Fruit fly (Drosophila melanogaster): ENCODE measurements around the gene CG4229.

Gene CG4229

DNA sequence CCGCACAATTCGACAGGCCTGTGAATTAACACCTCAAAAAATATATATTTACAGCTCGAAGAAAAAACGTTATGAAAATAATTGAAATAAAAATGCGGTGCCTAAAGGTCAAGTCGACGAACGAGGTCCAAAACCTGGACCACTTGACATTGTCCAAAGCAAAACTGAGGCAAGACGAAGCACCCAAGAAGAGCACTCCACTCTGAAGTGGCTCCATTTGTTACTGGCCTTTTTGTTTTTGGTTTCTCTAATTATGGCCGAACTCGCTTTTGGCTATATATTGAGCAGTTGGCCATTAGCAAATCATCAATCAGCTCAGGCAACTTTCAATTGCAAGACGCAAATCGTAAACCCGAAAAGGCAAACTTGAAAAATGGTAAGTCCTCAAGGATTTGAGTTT lies at the start of gene CG4229:
Gene CG4229 (plus strand): TSS at position 301 of the 400 bp plus-strand sequence.
- TF ChIP-seq CG8159 (tag; optimal IDR thresholded peaks at IDR 0.05) (no peak), D1 (tag; optimal IDR thresholded peaks at IDR 0.05) (no peak), CG13204 (GFP tag; optimal IDR thresholded peaks at IDR 0.05) (no peak), CG9948 (tag; optimal IDR thresholded peaks at IDR 0.05) (no peak), rn (GFP tag; IDR thresholded peaks at IDR 0.05) (no peak), CG8301 (tag; optimal IDR thresholded peaks at IDR 0.05) (no peak), CG15710 (tag; optimal IDR thresholded peaks at IDR 0.05) (no peak), CG10348 (GFP tag; IDR thresholded peaks at IDR 0.05) (no peak), Pif1B (GFP tag; optimal IDR thresholded peaks at IDR 0.05) (no peak), Ets98B (GFP tag; IDR thresholded peaks at IDR 0.05) (no peak), gl (tag; optimal IDR thresholded peaks at IDR 0.05) (no peak), CG32121 (GFP tag; IDR thresholded peaks at IDR 0.05) (no peak)

DNA sequence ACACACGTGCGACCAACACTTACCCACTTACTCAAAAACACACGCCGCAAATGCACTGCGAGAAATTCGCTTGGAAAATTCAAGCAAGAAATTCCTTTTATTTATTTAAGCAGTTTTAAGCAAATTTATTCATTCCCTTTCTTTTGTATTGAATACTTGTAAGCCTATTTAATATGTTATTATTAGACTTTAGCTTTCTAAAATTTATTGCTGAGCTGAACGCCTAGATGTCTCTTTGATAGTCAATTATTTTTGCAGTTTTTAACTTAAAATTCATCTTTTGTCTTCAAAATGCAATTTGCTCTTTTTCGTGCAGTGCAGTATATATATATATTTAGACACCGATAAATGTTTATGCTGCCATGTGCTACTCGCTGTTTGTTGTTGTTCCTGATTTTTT lies 22.7 kb upstream of the CG4229 start:
- TF ChIP-seq CG14655 (GFP tag; optimal IDR thresholded peaks at IDR 0.05): peak; percentile 17
- TF ChIP-seq CG8301 (tag; optimal IDR thresholded peaks at IDR 0.05): peak; percentile 28
- TF ChIP-seq fd96Ca (GFP tag; IDR thresholded peaks at IDR 0.05): no peak
- peak; percentile 38 for TF ChIP-seq CG8159 (tag; optimal IDR thresholded peaks at IDR 0.05)

DNA sequence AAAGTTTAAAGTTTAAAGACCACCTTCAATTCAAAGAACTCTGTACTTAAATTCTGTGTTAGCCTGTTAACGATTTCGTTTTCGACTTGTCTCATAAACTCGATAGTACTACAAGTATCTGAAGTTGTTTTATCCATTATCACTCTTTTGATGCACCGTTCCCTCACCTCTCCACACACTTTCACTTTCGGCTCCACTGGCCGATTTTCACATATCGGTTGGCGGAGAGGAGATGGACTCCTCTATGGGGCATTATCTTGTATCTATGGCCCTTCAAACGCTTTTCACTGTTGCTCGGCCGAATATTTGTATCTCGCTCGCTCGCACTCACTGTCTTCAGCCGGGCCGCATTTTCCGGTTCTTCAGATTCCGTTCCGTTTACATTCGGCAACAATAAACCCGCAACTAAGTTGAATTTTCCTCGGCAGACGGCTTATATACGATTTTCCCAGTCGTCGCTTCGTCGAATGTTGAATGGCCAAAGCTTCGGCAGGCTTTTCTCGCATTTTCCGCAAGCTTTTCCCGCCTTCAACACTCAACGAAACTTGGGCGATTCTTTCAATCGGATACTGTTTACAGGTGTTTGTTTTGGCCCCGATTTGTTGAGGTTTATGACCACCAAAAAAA lies 13.5 kb upstream of the CG4229 start, which contains the start of gene CG43373:
Gene CG43373 (minus strand): TSS at position 373 of the 627 bp plus-strand sequence.
- TF ChIP-seq Ets98B (GFP tag; IDR thresholded peaks at IDR 0.05) (no peak), fd96Ca (GFP tag; IDR thresholded peaks at IDR 0.05) (0 out of 3 replicates have a peak, but pooled peaks have one; percentile 17), Pif1B (GFP tag; optimal IDR thresholded peaks at IDR 0.05) (no peak), CG13204 (GFP tag; optimal IDR thresholded peaks at IDR 0.05) (no peak), CG14655 (GFP tag; optimal IDR thresholded peaks at IDR 0.05) (no peak), CG8301 (tag; optimal IDR thresholded peaks at IDR 0.05) (no peak)

DNA sequence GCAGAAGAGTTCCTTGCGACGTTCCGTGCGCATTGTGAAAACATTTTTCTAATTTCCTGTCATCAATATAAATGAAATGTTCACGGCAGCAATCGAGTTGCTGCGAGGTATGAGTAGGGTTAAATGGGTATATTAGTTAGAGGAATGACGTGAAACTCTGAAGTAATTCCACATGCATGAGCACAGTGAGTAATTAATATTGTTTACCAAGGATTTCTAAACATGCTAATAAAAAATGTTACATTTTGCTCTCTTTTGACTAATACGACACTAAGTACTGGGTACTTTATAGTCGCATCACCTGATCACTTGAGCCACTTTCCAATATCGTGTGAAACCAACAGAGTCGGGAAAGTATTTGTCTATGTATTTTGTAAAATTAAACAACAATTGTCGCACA lies 12.4 kb upstream of the CG4229 start:
- TF ChIP-seq Pif1B (GFP tag; optimal IDR thresholded peaks at IDR 0.05): no peak
- no peak for TF ChIP-seq CG8159 (tag; optimal IDR thresholded peaks at IDR 0.05)

DNA sequence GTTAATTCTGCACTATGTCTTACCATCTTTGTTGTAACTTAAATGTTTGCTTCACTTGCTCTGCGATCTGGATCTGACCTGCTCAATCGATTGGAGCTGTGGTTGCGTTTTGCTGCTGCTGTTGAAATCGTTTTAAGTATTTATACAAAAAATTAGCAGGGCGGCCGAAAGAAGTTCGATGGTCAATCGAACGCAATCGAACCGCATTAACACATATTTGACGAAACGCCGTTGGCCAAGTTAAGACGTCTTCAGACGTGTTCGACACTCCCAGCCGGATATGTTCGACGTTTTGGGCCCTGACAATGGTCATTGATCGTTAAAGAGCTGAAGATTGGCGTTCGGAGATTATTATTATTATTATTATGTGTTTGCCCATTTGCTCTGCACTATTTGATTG lies 11.1 kb upstream of the CG4229 start, which contains the start of gene CG13033:
Gene CG13033 (minus strand): TSS at position 118 of the 400 bp plus-strand sequence.
- TF ChIP-seq CG34367 (tag; optimal IDR thresholded peaks at IDR 0.05) (no peak), CG9948 (tag; optimal IDR thresholded peaks at IDR 0.05) (no peak), CG8301 (tag; optimal IDR thresholded peaks at IDR 0.05) (no peak), D1 (tag; optimal IDR thresholded peaks at IDR 0.05) (no peak), fd96Ca (GFP tag; IDR thresholded peaks at IDR 0.05) (no peak), CG8159 (tag; optimal IDR thresholded peaks at IDR 0.05) (no peak), gl (tag; optimal IDR thresholded peaks at IDR 0.05) (no peak), CG14655 (GFP tag; optimal IDR thresholded peaks at IDR 0.05) (no peak), CG4496 (GFP tag; IDR thresholded peaks at IDR 0.05) (no peak), CG12605 (GFP tag; IDR thresholded peaks at IDR 0.05) (no peak), CG15710 (tag; optimal IDR thresholded peaks at IDR 0.05) (no peak), Ets98B (GFP tag; IDR thresholded peaks at IDR 0.05) (no peak)

DNA sequence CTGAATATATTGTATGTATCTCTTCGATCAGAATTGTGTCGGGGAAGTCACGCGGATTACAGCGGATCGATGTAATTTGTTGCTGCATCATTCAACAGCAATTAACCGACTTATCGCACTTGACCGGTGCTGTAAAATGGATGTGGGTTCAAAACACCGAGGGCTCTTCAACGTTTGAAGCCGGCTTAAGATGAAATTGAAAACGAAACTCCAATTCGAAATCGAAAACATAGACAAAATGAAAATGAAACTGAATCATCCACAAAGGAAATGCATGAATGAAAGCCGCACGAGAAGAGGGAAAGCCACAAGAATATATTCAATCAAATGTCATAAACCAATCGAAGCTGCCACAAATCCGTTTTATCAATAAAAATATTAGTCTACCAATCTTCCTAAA lies 10.5 kb upstream of the CG4229 start:
- TF ChIP-seq CG9948 (tag; optimal IDR thresholded peaks at IDR 0.05) (no peak), CG13204 (GFP tag; optimal IDR thresholded peaks at IDR 0.05) (no peak), Ets98B (GFP tag; IDR thresholded peaks at IDR 0.05) (no peak), CG8159 (tag; optimal IDR thresholded peaks at IDR 0.05) (no peak), CG17806 (tag; optimal IDR thresholded peaks at IDR 0.05) (no peak), Snoo (tag; optimal IDR thresholded peaks at IDR 0.05) (no peak), rn (GFP tag; IDR thresholded peaks at IDR 0.05) (no peak), CG32121 (GFP tag; IDR thresholded peaks at IDR 0.05) (no peak), D1 (tag; optimal IDR thresholded peaks at IDR 0.05) (no peak)

DNA sequence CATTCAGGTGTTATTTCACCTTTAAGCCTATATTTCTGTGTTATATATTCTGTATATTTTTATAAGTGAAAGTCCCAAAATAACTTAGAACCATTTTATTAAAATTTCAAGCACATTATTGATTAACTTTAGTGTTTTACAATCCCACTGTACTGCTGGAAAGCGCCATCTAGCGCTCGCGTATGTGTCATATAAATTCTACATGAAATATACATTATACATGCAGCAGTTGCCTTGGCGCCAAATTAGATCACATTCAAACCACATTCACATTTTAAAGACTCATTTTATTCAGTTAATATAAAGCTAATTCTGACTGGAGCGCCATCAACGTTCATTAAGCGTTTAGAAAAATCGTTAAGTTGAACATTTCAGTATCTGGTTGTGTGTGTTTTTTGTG lies 6.7 kb downstream of the CG4229 start:
- TF ChIP-seq CG15710 (tag; optimal IDR thresholded peaks at IDR 0.05) (no peak), Snoo (tag; optimal IDR thresholded peaks at IDR 0.05) (no peak)

DNA sequence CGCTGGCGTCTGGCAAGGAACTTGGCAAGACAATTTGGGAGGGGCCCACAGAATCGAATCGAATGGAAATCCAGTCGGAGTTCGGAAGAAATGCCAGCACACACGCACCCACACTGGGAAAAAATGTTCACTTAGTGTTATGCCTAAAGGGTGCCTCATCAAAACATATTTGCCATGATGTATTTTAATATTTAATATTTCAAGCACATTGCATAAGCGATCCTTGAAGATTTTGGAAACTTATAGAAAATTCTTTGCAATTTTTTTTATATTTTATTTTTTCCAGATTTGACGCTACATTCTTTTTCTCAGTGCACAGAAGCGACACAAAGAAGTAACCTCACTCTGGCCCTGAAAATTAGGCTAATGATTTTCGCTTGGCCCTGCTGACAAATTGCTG lies 9.5 kb downstream of the CG4229 start:
- no peak for TF ChIP-seq CG12605 (GFP tag; IDR thresholded peaks at IDR 0.05)
- TF ChIP-seq CG14655 (GFP tag; optimal IDR thresholded peaks at IDR 0.05): no peak
- no peak for TF ChIP-seq CG32121 (GFP tag; IDR thresholded peaks at IDR 0.05)
- no peak for TF ChIP-seq CG8301 (tag; optimal IDR thresholded peaks at IDR 0.05)
- no peak for TF ChIP-seq gl (tag; optimal IDR thresholded peaks at IDR 0.05)
- TF ChIP-seq CG10348 (GFP tag; IDR thresholded peaks at IDR 0.05): no peak
- no peak for TF ChIP-seq CG17806 (tag; optimal IDR thresholded peaks at IDR 0.05)
- no peak for TF ChIP-seq D1 (tag; optimal IDR thresholded peaks at IDR 0.05)
- no peak for TF ChIP-seq Ets98B (GFP tag; IDR thresholded peaks at IDR 0.05)
- no peak for TF ChIP-seq Pif1A (GFP tag; optimal IDR thresholded peaks at IDR 0.05)
- no peak for TF ChIP-seq Snoo (tag; optimal IDR thresholded peaks at IDR 0.05)
- TF ChIP-seq CG9948 (tag; optimal IDR thresholded peaks at IDR 0.05): no peak
- no peak for TF ChIP-seq fd96Ca (GFP tag; IDR thresholded peaks at IDR 0.05)
- TF ChIP-seq EcR (GFP tag; optimal IDR thresholded peaks at IDR 0.05): no peak
- no peak for TF ChIP-seq CG8159 (tag; optimal IDR thresholded peaks at IDR 0.05)
- TF ChIP-seq Pif1B (GFP tag; optimal IDR thresholded peaks at IDR 0.05): no peak
- TF ChIP-seq CG34367 (tag; optimal IDR thresholded peaks at IDR 0.05): no peak
- no peak for TF ChIP-seq CG13204 (GFP tag; optimal IDR thresholded peaks at IDR 0.05)

Measured in whole organism, pupa.